Worm (Caenorhabditis elegans) whole organism, L4/young adult: ENCODE measurements around the gene psmd-9.

Source experiments
- W03F9.2 ChIP-seq: fragments of 150-350 bp; optimal IDR thresholded peaks from 2 replicates; lab custom pipeline; 2014; ENCODE audit warnings: missing biosample characterization, missing genetic modification characterization
- dao-5 ChIP-seq: sonication (generic microtip); optimal IDR thresholded peaks from 2 replicates; lab custom pipeline; 2016; ENCODE audit warnings: missing genotype, missing genetic modification characterization, moderate library complexity, missing compliant biosample characterization
- him-1 ChIP-seq: sonication (generic microtip); optimal IDR thresholded peaks from 2 replicates; lab custom pipeline; 2016; ENCODE audit warnings: missing genotype, missing genetic modification reagents, missing genetic modification characterization, missing compliant biosample characterization

DNA sequence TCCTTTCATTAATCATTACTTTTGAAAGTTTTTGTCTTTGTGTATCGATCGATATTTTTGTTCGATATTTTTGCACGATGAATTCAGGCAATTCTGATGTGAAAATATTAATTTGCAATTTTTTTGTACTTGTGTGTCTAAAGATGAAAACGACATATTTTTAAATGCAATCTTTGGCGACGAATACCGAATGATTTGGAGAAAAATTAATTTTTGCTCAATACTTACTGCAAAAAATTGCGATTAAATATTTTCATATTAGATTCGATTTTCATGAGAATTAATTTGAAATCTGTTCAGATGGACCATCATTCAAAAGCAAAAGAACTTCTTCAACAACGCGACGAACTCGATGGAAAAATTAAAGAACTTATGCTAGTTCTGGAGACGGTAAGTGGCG lies at the start of gene psmd-9:
- no peak for TF ChIP-seq W03F9.2 (tag; lab: Kevin White, UChicago)
- no peak for TF ChIP-seq him-1 (tag; lab: Kevin White, UChicago)
- TF ChIP-seq dao-5 (tag; lab: Kevin White, UChicago) = no peak
